Fruit fly (Drosophila melanogaster) whole organism, embryonic: ENCODE measurements around the gene Cep135.

ENCODE experiments used
- Bgb ChIP-seq: fragments of 200-800 bp; sonication (Bioruptor generic); IDR thresholded peaks from 2 replicates; pipeline ENCODE4 v1.3.6; 2022; ENCODE audit warnings: missing biosample characterization, missing genetic modification characterization; ENCODE audit not compliant: partially characterized antibody
- CG10209 ChIP-seq: fragments of 200-800 bp; sonication (Bioruptor generic); optimal IDR thresholded peaks from 3 replicates; lab custom pipeline; 2017; ENCODE audit warnings: missing biosample characterization, mild to moderate bottlenecking, missing genetic modification characterization, missing genetic modification reagents
- CG10654 ChIP-seq: fragments of 200-800 bp; sonication (Bioruptor generic); optimal IDR thresholded peaks from 2 replicates; lab custom pipeline; 2016; ENCODE audit warnings: missing biosample characterization, missing genetic modification characterization
- CG12104 ChIP-seq: fragments of 200-800 bp; sonication (Bioruptor generic); optimal IDR thresholded peaks from 3 replicates; lab custom pipeline; 2016; ENCODE audit warnings: missing biosample characterization, missing genetic modification characterization
- CG12391 ChIP-seq: fragments of 200-800 bp; sonication (Bioruptor generic); optimal IDR thresholded peaks from 3 replicates; lab custom pipeline; 2018; ENCODE audit warnings: missing biosample characterization, mild to moderate bottlenecking, missing genetic modification characterization, moderate library complexity
- CG13296 ChIP-seq: fragments of 200-800 bp; sonication (Bioruptor generic); optimal IDR thresholded peaks from 3 replicates; lab custom pipeline; 2018; ENCODE audit warnings: missing biosample characterization, mild to moderate bottlenecking, missing genetic modification characterization
- CG15269 ChIP-seq: fragments of 200-800 bp; sonication (Bioruptor generic); optimal IDR thresholded peaks from 2 replicates; lab custom pipeline; 2018; ENCODE audit warnings: missing biosample characterization, mild to moderate bottlenecking, missing genetic modification characterization, moderate library complexity
- CG15696 ChIP-seq: fragments of 200-800 bp; sonication (Bioruptor generic); optimal IDR thresholded peaks from 2 replicates; lab custom pipeline; 2019; ENCODE audit warnings: missing biosample characterization, mild to moderate bottlenecking, missing genetic modification characterization, moderate library complexity
- CG1792 ChIP-seq: fragments of 200-800 bp; sonication (Bioruptor generic); optimal IDR thresholded peaks from 2 replicates; lab custom pipeline; 2016; ENCODE audit warnings: missing biosample characterization, missing genetic modification characterization
- CG18476 ChIP-seq: fragments of 200-800 bp; sonication (Bioruptor generic); optimal IDR thresholded peaks from 2 replicates; lab custom pipeline; 2016; ENCODE audit warnings: missing biosample characterization, mild to moderate bottlenecking, missing genetic modification characterization
- CG2129 ChIP-seq: fragments of 200-800 bp; sonication (Bioruptor generic); IDR thresholded peaks from 2 replicates; pipeline ENCODE4 v1.3.6; 2022; ENCODE audit warnings: missing biosample characterization, missing genetic modification characterization; ENCODE audit not compliant: partially characterized antibody
- CG2889 ChIP-seq: fragments of 200-800 bp; sonication (Bioruptor generic); IDR thresholded peaks from 3 replicates; pipeline ENCODE4 v1.3.6; 2022; ENCODE audit warnings: missing biosample characterization, missing genetic modification characterization
- CG30020 ChIP-seq: fragments of 200-800 bp; optimal IDR thresholded peaks from 2 replicates; lab custom pipeline; 2019; ENCODE audit warnings: missing biosample characterization, mild to moderate bottlenecking, missing genetic modification characterization, moderate library complexity
- CG34224 ChIP-seq: fragments of 200-800 bp; sonication (Bioruptor generic); IDR thresholded peaks from 3 replicates; pipeline ENCODE4 v1.3.6; 2022; ENCODE audit warnings: missing biosample characterization, missing genetic modification characterization; ENCODE audit not compliant: partially characterized antibody
- CG43689 ChIP-seq: fragments of 200-800 bp; sonication (Bioruptor generic); IDR thresholded peaks from 2 replicates; pipeline ENCODE4 v1.3.6; 2022; ENCODE audit warnings: missing biosample characterization, missing genetic modification characterization
- CG4424 ChIP-seq: fragments of 200-800 bp; sonication (Bioruptor generic); optimal IDR thresholded peaks from 3 replicates; lab custom pipeline; 2016; ENCODE audit warnings: missing biosample characterization, missing genetic modification characterization
- CG6654 ChIP-seq: fragments of 200-800 bp; sonication (Bioruptor generic); optimal IDR thresholded peaks from 2 replicates; lab custom pipeline; 2017; ENCODE audit warnings: missing biosample characterization, mild to moderate bottlenecking, missing genetic modification characterization
- CG6689 ChIP-seq: fragments of 200-800 bp; sonication (Bioruptor generic); IDR thresholded peaks from 2 replicates; pipeline ENCODE4 v1.3.6; 2022; ENCODE audit warnings: missing biosample characterization, missing genetic modification characterization
- CG7372 ChIP-seq: fragments of 200-800 bp; sonication (Bioruptor generic); IDR thresholded peaks from 2 replicates; pipeline ENCODE4 v1.3.6; 2022; ENCODE audit warnings: missing biosample characterization, missing genetic modification characterization
- CG7745 ChIP-seq: fragments of 200-800 bp; sonication (Bioruptor generic); optimal IDR thresholded peaks from 2 replicates; lab custom pipeline; 2018; ENCODE audit warnings: missing biosample characterization, mild to moderate bottlenecking, missing genetic modification characterization, moderate library complexity
- Chrac-16 ChIP-seq: fragments of 200-800 bp; sonication (Bioruptor generic); optimal IDR thresholded peaks from 3 replicates; lab custom pipeline; 2016; ENCODE audit warnings: missing biosample characterization, missing genetic modification characterization
- Dad ChIP-seq: fragments of 200-800 bp; sonication (Bioruptor generic); optimal IDR thresholded peaks from 3 replicates; lab custom pipeline; 2016; ENCODE audit warnings: missing biosample characterization, missing genetic modification characterization
- HHEX ChIP-seq: fragments of 200-800 bp; sonication (Bioruptor generic); optimal IDR thresholded peaks from 3 replicates; lab custom pipeline; 2017; ENCODE audit warnings: missing biosample characterization, mild to moderate bottlenecking, missing genetic modification characterization, missing genetic modification reagents
- Hand ChIP-seq: fragments of 200-800 bp; sonication (Bioruptor generic); optimal IDR thresholded peaks from 2 replicates; lab custom pipeline; 2017; ENCODE audit warnings: mild to moderate bottlenecking, missing biosample characterization, missing genetic modification reagents, missing genetic modification characterization
- Hey ChIP-seq: fragments of 200-800 bp; sonication (Bioruptor generic); optimal IDR thresholded peaks from 3 replicates; lab custom pipeline; 2018; ENCODE audit warnings: missing biosample characterization, mild to moderate bottlenecking, missing genetic modification characterization
- Meics ChIP-seq: fragments of 200-800 bp; sonication (Bioruptor generic); optimal IDR thresholded peaks from 2 replicates; lab custom pipeline; 2017; ENCODE audit warnings: missing biosample characterization, mild to moderate bottlenecking, missing genetic modification characterization
- Mrtf ChIP-seq: fragments of 200-800 bp; sonication (Bioruptor generic); IDR thresholded peaks from 3 replicates; pipeline ENCODE4 v1.3.6; 2022; ENCODE audit warnings: missing biosample characterization, missing genetic modification characterization
- Rfx ChIP-seq: fragments of 200-800 bp; sonication (Bioruptor generic); IDR thresholded peaks from 2 replicates; pipeline ENCODE4 v1.3.6; 2022; ENCODE audit warnings: missing biosample characterization, missing genetic modification characterization
- Six4 ChIP-seq: fragments of 200-800 bp; sonication (Bioruptor generic); optimal IDR thresholded peaks from 2 replicates; lab custom pipeline; 2016; ENCODE audit warnings: missing biosample characterization, missing genetic modification characterization
- al ChIP-seq: fragments of 200-800 bp; sonication (Bioruptor generic); IDR thresholded peaks from 2 replicates; pipeline ENCODE4 v1.3.6; 2022; ENCODE audit warnings: missing biosample characterization, missing genetic modification characterization
- ato ChIP-seq: fragments of 200-800 bp; sonication (Bioruptor generic); IDR thresholded peaks from 2 replicates; pipeline ENCODE4 v1.3.6; 2022; ENCODE audit warnings: missing biosample characterization, missing genetic modification characterization; ENCODE audit not compliant: partially characterized antibody
- chn ChIP-seq: fragments of 200-800 bp; sonication (Bioruptor generic); optimal IDR thresholded peaks from 2 replicates; lab custom pipeline; 2016; ENCODE audit warnings: missing biosample characterization, missing genetic modification characterization
- crp ChIP-seq, 2 experiments: fragments of 200-800 bp; sonication (Bioruptor generic); optimal IDR thresholded peaks; 2 replicates in 1 of 2; 3 replicates in 1 of 2; lab custom pipeline; 2017; ENCODE audit warnings: missing biosample characterization in 2 of 2, missing genetic modification characterization in 2 of 2, mild to moderate bottlenecking in 1 of 2, moderate library complexity in 1 of 2
- gcm2 ChIP-seq: fragments of 200-800 bp; sonication (Bioruptor generic); optimal IDR thresholded peaks from 2 replicates; lab custom pipeline; 2016; ENCODE audit warnings: missing biosample characterization, missing genetic modification characterization
- ind ChIP-seq: fragments of 200-800 bp; sonication (Bioruptor generic); optimal IDR thresholded peaks from 3 replicates; lab custom pipeline; 2016; ENCODE audit warnings: missing biosample characterization, missing genetic modification characterization
- inv ChIP-seq: fragments of 200-800 bp; sonication (Bioruptor generic); IDR thresholded peaks from 2 replicates; pipeline ENCODE4 v1.3.6; 2022; ENCODE audit warnings: missing biosample characterization, missing genetic modification characterization; ENCODE audit not compliant: partially characterized antibody
- lola ChIP-seq, 3 experiments: fragments of >200 bp in 2 of 3; fragments of 200-800 bp in 1 of 3; sonication (Bioruptor generic) in 1 of 3; optimal IDR thresholded peaks; 2 replicates each; lab custom pipeline; 2017 to 2019; ENCODE audit warnings: missing biosample characterization in 3 of 3, missing genetic modification characterization in 3 of 3, mild to moderate bottlenecking in 1 of 3, moderate library complexity in 1 of 3
- mirr ChIP-seq: fragments of 200-800 bp; sonication (Bioruptor generic); optimal IDR thresholded peaks from 3 replicates; lab custom pipeline; 2018; ENCODE audit warnings: missing biosample characterization, mild to moderate bottlenecking, missing genetic modification characterization
- org-1 ChIP-seq: fragments of 200-800 bp; sonication (Bioruptor generic); optimal IDR thresholded peaks from 2 replicates; lab custom pipeline; 2017; ENCODE audit warnings: missing biosample characterization, missing genetic modification characterization
- pan ChIP-seq, 4 experiments: fragments of >200 bp in 3 of 4; fragments of 200-800 bp in 1 of 4; sonication (Bioruptor generic) in 1 of 4; optimal IDR thresholded peaks in 3 of 4; IDR thresholded peaks in 1 of 4; 2 replicates each; pipeline versions ENCODE4 v1.3.6 to Lab custom; 2017 to 2022; ENCODE audit warnings: missing biosample characterization in 2 of 4, missing genetic modification characterization in 2 of 4, mixed read lengths in 1 of 4
- run ChIP-seq: fragments of 200-800 bp; sonication (Bioruptor generic); optimal IDR thresholded peaks from 3 replicates; lab custom pipeline; 2018; ENCODE audit warnings: missing biosample characterization, mild to moderate bottlenecking, missing genetic modification characterization
- slou ChIP-seq: fragments of 200-800 bp; sonication (Bioruptor generic); optimal IDR thresholded peaks from 3 replicates; lab custom pipeline; 2016; ENCODE audit warnings: missing biosample characterization, missing genetic modification characterization
- stc ChIP-seq: fragments of 200-800 bp; sonication (Bioruptor generic); IDR thresholded peaks from 2 replicates; pipeline ENCODE4 v1.3.6; 2022; ENCODE audit warnings: missing biosample characterization, missing genetic modification characterization
- tgo ChIP-seq: fragments of 200-800 bp; sonication (Bioruptor generic); IDR thresholded peaks from 3 replicates; pipeline ENCODE4 v1.3.6; 2022; ENCODE audit warnings: missing biosample characterization, missing genetic modification characterization
- toy ChIP-seq: fragments of 200-800 bp; sonication (Bioruptor generic); IDR thresholded peaks from 2 replicates; pipeline ENCODE4 v1.3.6; 2022; ENCODE audit warnings: missing biosample characterization, missing genetic modification characterization
- unc-4 ChIP-seq: fragments of 200-800 bp; sonication (Bioruptor generic); IDR thresholded peaks from 2 replicates; pipeline ENCODE4 v1.3.6; 2022; ENCODE audit warnings: missing biosample characterization, missing genetic modification characterization; ENCODE audit not compliant: partially characterized antibody
- unpg ChIP-seq: fragments of 200-800 bp; sonication (Bioruptor generic); optimal IDR thresholded peaks from 3 replicates; lab custom pipeline; 2018; ENCODE audit warnings: missing biosample characterization, mild to moderate bottlenecking, missing genetic modification characterization, moderate library complexity
- wdn ChIP-seq: fragments of 200-800 bp; sonication (Bioruptor generic); IDR thresholded peaks from 2 replicates; pipeline ENCODE4 v1.3.6; 2022; ENCODE audit warnings: missing biosample characterization, missing genetic modification characterization

The Cep135 gene

DNA sequence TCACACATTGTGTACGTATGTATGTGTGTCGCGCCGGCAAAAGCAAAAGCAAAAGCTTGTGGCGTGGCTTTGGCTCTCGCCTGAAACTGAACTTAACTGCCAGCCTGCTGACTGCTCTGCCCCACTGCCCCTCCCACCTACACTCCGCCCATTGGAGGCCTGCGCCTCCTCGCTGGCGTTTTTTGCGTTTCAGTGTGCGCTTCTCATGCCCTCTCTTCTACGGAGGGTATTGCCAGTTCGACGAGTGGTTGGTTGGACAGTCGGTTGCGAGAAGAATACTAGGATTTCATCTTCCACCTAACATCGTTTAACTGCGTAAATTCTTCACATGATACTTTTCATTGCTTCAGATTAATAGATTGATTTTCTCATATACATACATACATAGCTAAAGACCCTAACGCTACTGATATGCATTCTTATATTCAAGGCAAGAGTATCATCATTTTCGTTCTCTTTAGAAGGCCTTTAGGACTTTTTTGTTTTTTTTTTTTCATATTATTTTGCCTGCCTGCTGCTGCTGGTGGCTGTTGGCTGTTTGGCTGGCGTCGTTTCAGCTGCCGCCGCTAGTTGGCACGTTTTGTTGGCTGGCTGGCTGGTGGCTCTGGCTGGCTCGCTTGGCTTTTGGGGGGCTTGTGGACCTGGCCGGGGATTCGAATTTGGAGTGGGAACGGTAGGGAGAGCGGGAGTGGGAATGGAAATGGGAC is 11.5 kb upstream of the Cep135 start (continued):
- TF ChIP-seq Meics (GFP tag; lab: Kevin White, UChicago) (peak; percentile 54), CG6689 (GFP tag; lab: Robert Waterston, UW) (peak; percentile 53), org-1 (peak; percentile 48), run (tag; lab: Kevin White, UChicago) (no peak), wdn (GFP tag; lab: Robert Waterston, UW) (no peak), CG34224 (no peak), Dad (GFP tag; lab: Kevin White, UChicago) (peak; percentile 35), CG12391 (tag; lab: Kevin White, UChicago) (peak; percentile 62), CG10654 (GFP tag; lab: Kevin White, UChicago) (peak; percentile 9), CG18476 (GFP tag; lab: Kevin White, UChicago) (no peak), toy (no peak), slou (GFP tag; lab: Kevin White, UChicago) (peak; percentile 7), mirr (no peak), chn (GFP tag; lab: Kevin White, UChicago) (peak; percentile 44), pan (optimal IDR thresholded peaks at IDR 0.05; lab: Kevin White, UChicago) (no peak), pan (GFP tag; optimal IDR thresholded peaks at IDR 0.05 in 1 of 2, IDR thresholded peaks at IDR 0.05 in 1 of 2) (peak in 1 of 2 experiments; percentile 68), CG12104 (GFP tag; lab: Kevin White, UChicago) (peak; percentile 4), CG1792 (GFP tag; lab: Kevin White, UChicago) (no peak), CG4424 (GFP tag; lab: Kevin White, UChicago) (peak; percentile 47), CG30020 (no peak), CG7745 (tag; lab: Kevin White, UChicago) (no peak), Hey (tag; lab: Kevin White, UChicago) (no peak), CG15269 (tag; lab: Kevin White, UChicago) (peak; percentile 66), gcm2 (GFP tag; lab: Kevin White, UChicago) (no peak), lola (GFP tag; optimal IDR thresholded peaks at IDR 0.05; lab: Kevin White, UChicago) (no peak), al (GFP tag; lab: Robert Waterston, UW) (peak; percentile 38; the same call in 1 of the 2 replicates), Chrac-16 (GFP tag; lab: Kevin White, UChicago) (peak; percentile 36), tgo (GFP tag; lab: Robert Waterston, UW) (no peak; the same call in 1 of the 3 replicates), Bgb (GFP tag; lab: Robert Waterston, UW) (no peak), CG13296 (GFP tag; lab: Kevin White, UChicago) (peak; percentile 46), CG6654 (no peak), HHEX (GFP tag; lab: Kevin White, UChicago) (peak; percentile 51), CG2129 (GFP tag; lab: Robert Waterston, UW) (no peak), ind (GFP tag; lab: Kevin White, UChicago) (peak; percentile 39), unpg (GFP tag; lab: Kevin White, UChicago) (peak; percentile 47), CG10209 (GFP tag; lab: Kevin White, UChicago) (peak; percentile 53), stc (peak; percentile 60), ato (GFP tag; lab: Robert Waterston, UW) (no peak), CG2889 (GFP tag; lab: Robert Waterston, UW) (0 out of 3 replicates have a peak, but pooled peaks have one; percentile 7), Rfx (GFP tag; lab: Robert Waterston, UW) (peak; percentile 65), Hand (GFP tag; lab: Kevin White, UChicago) (peak; percentile 24), CG15696 (no peak), Mrtf (GFP tag; lab: Robert Waterston, UW) (0 out of 3 replicates have a peak, but pooled peaks have one; percentile 22), unc-4 (no peak), CG43689 (GFP tag; lab: Robert Waterston, UW) (no peak), CG7372 (GFP tag; lab: Robert Waterston, UW) (peak; percentile 43; the same call in 1 of the 2 replicates), crp (GFP tag; optimal IDR thresholded peaks at IDR 0.05; lab: Kevin White, UChicago) (no peak), Six4 (GFP tag; lab: Kevin White, UChicago) (no peak), inv (GFP tag; lab: Robert Waterston, UW) (no peak)
